Fruit fly (Drosophila melanogaster): ENCODE results near the gene La.

- TF ChIP-seq fd3F (GFP tag; optimal IDR thresholded peaks at IDR 0.05) (no peak), Atf3 (GFP tag; optimal IDR thresholded peaks at IDR 0.05) (no peak), emc (GFP tag; optimal IDR thresholded peaks at IDR 0.05) (no peak), scrt (GFP tag; optimal IDR thresholded peaks at IDR 0.05) (no peak), ewg (GFP tag; optimal IDR thresholded peaks at IDR 0.05) (no peak), usp (GFP tag; optimal IDR thresholded peaks at IDR 0.05) (no peak), CG3407 (GFP tag; optimal IDR thresholded peaks at IDR 0.05) (no peak), Fer3 (tag; optimal IDR thresholded peaks at IDR 0.05) (no peak)
These were observed 9.2 kb downstream of the La start for dm6 chr2L:20340635-20341034.

All from whole organism, embryonic.